Worm (Caenorhabditis elegans): ENCODE data around the gene srh-60.

- TF ChIP-seq cog-1 (tag; optimal IDR thresholded peaks at IDR 0.05) (no peak), tab-1 (GFP tag; IDR thresholded peaks at IDR 0.05) (no peak), ztf-23 (GFP tag; IDR thresholded peaks at IDR 0.05) (no peak), T22C8.4 (GFP tag; IDR thresholded peaks at IDR 0.05) (no peak), flt-1 (GFP tag; IDR thresholded peaks at IDR 0.05) (no peak), ref-1 (GFP tag; conservative IDR thresholded peaks at IDR 0.05) (no peak), med-1 (GFP tag; optimal IDR thresholded peaks at IDR 0.05; ENCODE audit: insufficient read depth) (no peak), klf-2 (GFP tag; conservative IDR thresholded peaks at IDR 0.05) (no peak), ztf-29 (GFP tag; IDR thresholded peaks at IDR 0.05) (no peak)
Observed at ce11 chrII:3569118-3569517, 14.4 kb upstream of the srh-60 start, which contains the start of gene clec-127.

All from whole organism, midembryonic.